Fruit fly (Drosophila melanogaster): ENCODE data around the gene CG3294.

DNA sequence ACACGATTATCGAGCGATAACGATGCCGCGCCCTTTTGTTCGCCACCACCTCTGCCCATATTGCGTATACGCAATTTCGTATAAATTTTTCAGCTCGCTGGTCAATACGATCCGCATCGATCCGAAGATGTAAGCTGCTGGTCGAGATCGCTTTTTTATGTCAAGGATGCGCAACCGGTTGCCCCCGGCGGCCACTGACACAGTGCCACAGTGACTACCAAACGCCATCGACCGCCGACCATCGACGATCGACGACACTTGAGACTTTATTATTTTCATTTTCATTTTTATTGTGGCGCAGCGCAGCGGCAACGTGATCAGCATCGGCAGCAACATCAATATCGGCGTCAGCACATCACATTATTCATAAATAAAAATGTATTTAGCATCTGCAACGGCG lies 5.7 kb downstream of the CG3294 start:
- TF ChIP-seq CG12605 (GFP tag; IDR thresholded peaks at IDR 0.05) (no peak), Snoo (tag; optimal IDR thresholded peaks at IDR 0.05) (no peak), CG8301 (tag; optimal IDR thresholded peaks at IDR 0.05) (no peak)

All from whole organism, pupa.